Fruit fly (Drosophila melanogaster) whole organism, embryonic: Measurements from ENCODE around the gene CG2794.

ENCODE experiments used
- ATbp ChIP-seq: fragments of 200-800 bp; sonication (Bioruptor generic); optimal IDR thresholded peaks from 2 replicates; lab custom pipeline; 2017; ENCODE audit warnings: missing biosample characterization, mild to moderate bottlenecking, missing genetic modification characterization, missing genetic modification reagents
- Abd-B ChIP-seq: fragments of 200-800 bp; sonication (Bioruptor generic); optimal IDR thresholded peaks from 2 replicates; lab custom pipeline; 2018; ENCODE audit warnings: missing biosample characterization, mild to moderate bottlenecking, missing genetic modification characterization, moderate library complexity
- B-H1 ChIP-seq: fragments of 200-800 bp; sonication (Bioruptor generic); IDR thresholded peaks from 3 replicates; pipeline ENCODE4 v1.3.6; 2022; ENCODE audit warnings: missing biosample characterization, missing genetic modification characterization
- CG11560 ChIP-seq: fragments of 200-800 bp; sonication (Bioruptor generic); IDR thresholded peaks from 3 replicates; pipeline ENCODE4 v1.3.6; 2022; ENCODE audit warnings: missing biosample characterization, missing genetic modification characterization
- CG13296 ChIP-seq: fragments of 200-800 bp; sonication (Bioruptor generic); optimal IDR thresholded peaks from 3 replicates; lab custom pipeline; 2018; ENCODE audit warnings: missing biosample characterization, mild to moderate bottlenecking, missing genetic modification characterization
- CG13894 ChIP-seq: fragments of 200-800 bp; sonication (Bioruptor generic); optimal IDR thresholded peaks from 3 replicates; lab custom pipeline; 2018; ENCODE audit warnings: missing biosample characterization, mild to moderate bottlenecking, missing genetic modification characterization, moderate library complexity
- CG14441 ChIP-seq: fragments of 200-800 bp; sonication (Bioruptor generic); IDR thresholded peaks from 2 replicates; pipeline ENCODE4 v1.3.6; 2022; ENCODE audit warnings: missing biosample characterization, missing genetic modification characterization
- CG14667 ChIP-seq: fragments of 200-800 bp; sonication (Bioruptor generic); IDR thresholded peaks from 2 replicates; pipeline ENCODE4 v1.3.6; 2022; ENCODE audit warnings: missing biosample characterization, missing genetic modification characterization
- CG1647 ChIP-seq: fragments of 200-800 bp; sonication (Bioruptor generic); optimal IDR thresholded peaks from 3 replicates; lab custom pipeline; 2016; ENCODE audit warnings: missing biosample characterization, missing genetic modification characterization
- CG17802 ChIP-seq: fragments of 200-800 bp; sonication (Bioruptor generic); optimal IDR thresholded peaks from 2 replicates; lab custom pipeline; 2018; ENCODE audit warnings: missing biosample characterization, mild to moderate bottlenecking, missing genetic modification characterization, moderate library complexity
- CG18619 ChIP-seq: fragments of 200-800 bp; sonication (Bioruptor generic); optimal IDR thresholded peaks from 3 replicates; lab custom pipeline; 2017; ENCODE audit warnings: missing biosample characterization, mild to moderate bottlenecking, missing genetic modification characterization
- CG2120 ChIP-seq: fragments of 200-800 bp; sonication (Bioruptor generic); optimal IDR thresholded peaks from 3 replicates; lab custom pipeline; 2016; ENCODE audit warnings: missing biosample characterization, missing genetic modification characterization
- CG30403 ChIP-seq: fragments of 200-800 bp; sonication (Bioruptor generic); optimal IDR thresholded peaks from 3 replicates; lab custom pipeline; 2016; ENCODE audit warnings: missing biosample characterization, missing genetic modification characterization
- CG3407 ChIP-seq: fragments of 200-800 bp; sonication (Bioruptor generic); optimal IDR thresholded peaks from 2 replicates; lab custom pipeline; 2018; ENCODE audit warnings: missing biosample characterization, mild to moderate bottlenecking, missing genetic modification characterization
- CG3995 ChIP-seq: fragments of 200-800 bp; sonication (Bioruptor generic); optimal IDR thresholded peaks from 3 replicates; lab custom pipeline; 2016; ENCODE audit warnings: missing biosample characterization, missing genetic modification characterization
- CG4707 ChIP-seq: fragments of 200-800 bp; sonication (Bioruptor generic); optimal IDR thresholded peaks from 2 replicates; lab custom pipeline; 2018; ENCODE audit warnings: missing biosample characterization, mild to moderate bottlenecking, missing genetic modification characterization, moderate library complexity
- CG4820 ChIP-seq: fragments of 200-800 bp; sonication (Bioruptor generic); optimal IDR thresholded peaks from 3 replicates; lab custom pipeline; 2016; ENCODE audit warnings: missing biosample characterization, missing genetic modification characterization
- CG5180 ChIP-seq: fragments of 200-800 bp; sonication (Bioruptor generic); optimal IDR thresholded peaks from 3 replicates; lab custom pipeline; 2017; ENCODE audit warnings: missing biosample characterization, missing genetic modification characterization, mild to moderate bottlenecking, moderate library complexity, missing genetic modification reagents
- CG6813 ChIP-seq: fragments of 200-800 bp; sonication (Bioruptor generic); optimal IDR thresholded peaks from 2 replicates; lab custom pipeline; 2017; ENCODE audit warnings: missing biosample characterization, missing genetic modification characterization, mild to moderate bottlenecking, moderate library complexity, missing genetic modification reagents
- CoRest ChIP-seq: fragments of 200-800 bp; sonication (Bioruptor generic); optimal IDR thresholded peaks from 3 replicates; lab custom pipeline; 2018; ENCODE audit warnings: missing biosample characterization, mild to moderate bottlenecking, missing genetic modification characterization, moderate library complexity
- Dip2 ChIP-seq: fragments of 200-800 bp; sonication (Bioruptor generic); IDR thresholded peaks from 2 replicates; pipeline ENCODE4 v1.3.6; 2022; ENCODE audit warnings: missing biosample characterization, missing genetic modification characterization
- Ets65A ChIP-seq: fragments of 200-800 bp; sonication (Bioruptor generic); peaks from one replicate; lab custom pipeline; 2016; ENCODE audit warnings: missing biosample characterization, missing genetic modification characterization
- HLH3B ChIP-seq: fragments of 200-800 bp; sonication (Bioruptor generic); IDR thresholded peaks from 2 replicates; pipeline ENCODE4 v1.3.6; 2022; ENCODE audit warnings: missing biosample characterization, missing genetic modification characterization
- HLH4C ChIP-seq: fragments of 200-800 bp; sonication (Bioruptor generic); IDR thresholded peaks from 3 replicates; pipeline ENCODE4 v1.3.6; 2022; ENCODE audit warnings: missing biosample characterization, missing genetic modification characterization; ENCODE audit not compliant: partially characterized antibody
- HLH54F ChIP-seq: fragments of 200-800 bp; sonication (Bioruptor generic); optimal IDR thresholded peaks from 3 replicates; lab custom pipeline; 2016; ENCODE audit warnings: missing biosample characterization, missing genetic modification characterization
- Oaz ChIP-seq: fragments of 200-800 bp; sonication (Bioruptor generic); IDR thresholded peaks from 2 replicates; pipeline ENCODE4 v1.3.6; 2022; ENCODE audit warnings: missing biosample characterization, missing genetic modification characterization
- Oli ChIP-seq: fragments of 200-800 bp; sonication (Bioruptor generic); optimal IDR thresholded peaks from 2 replicates; lab custom pipeline; 2018; ENCODE audit warnings: missing biosample characterization, mild to moderate bottlenecking, missing genetic modification characterization, moderate library complexity
- Pdp1 ChIP-seq, 2 experiments: fragments of 200-800 bp; sonication (Bioruptor generic); optimal IDR thresholded peaks; 3 replicates each; lab custom pipeline; 2016; ENCODE audit warnings: missing biosample characterization in 2 of 2, missing genetic modification characterization in 2 of 2, mild to moderate bottlenecking in 1 of 2, moderate library complexity in 1 of 2
- Ravus ChIP-seq: fragments of 200-800 bp; sonication (Bioruptor generic); IDR thresholded peaks from 2 replicates; pipeline ENCODE4 v1.3.6; 2022; ENCODE audit warnings: missing biosample characterization, missing genetic modification characterization
- Sox100B ChIP-seq: fragments of 200-800 bp; sonication (Bioruptor generic); optimal IDR thresholded peaks from 3 replicates; lab custom pipeline; 2018; ENCODE audit warnings: missing biosample characterization, mild to moderate bottlenecking, missing genetic modification characterization
- caup ChIP-seq: fragments of 200-800 bp; sonication (Bioruptor generic); optimal IDR thresholded peaks from 3 replicates; lab custom pipeline; 2017; ENCODE audit warnings: missing biosample characterization, mild to moderate bottlenecking, missing genetic modification characterization, moderate library complexity; ENCODE audit not compliant: severe bottlenecking
- crol ChIP-seq: fragments of 200-800 bp; sonication (Bioruptor generic); IDR thresholded peaks from 2 replicates; pipeline ENCODE4 v1.3.6; 2022; ENCODE audit warnings: missing biosample characterization, missing genetic modification characterization
- crp ChIP-seq, 2 experiments: fragments of 200-800 bp; sonication (Bioruptor generic); optimal IDR thresholded peaks; 2 replicates in 1 of 2; 3 replicates in 1 of 2; lab custom pipeline; 2017; ENCODE audit warnings: missing biosample characterization in 2 of 2, missing genetic modification characterization in 2 of 2, mild to moderate bottlenecking in 1 of 2, moderate library complexity in 1 of 2
- dm ChIP-seq: fragments of 200-800 bp; sonication (Bioruptor generic); optimal IDR thresholded peaks from 3 replicates; lab custom pipeline; 2016; ENCODE audit warnings: missing biosample characterization, missing genetic modification characterization
- dpn ChIP-seq, 2 experiments: fragments of 200-800 bp; sonication (Bioruptor generic); optimal IDR thresholded peaks; 3 replicates each; lab custom pipeline; 2016; ENCODE audit warnings: missing biosample characterization in 2 of 2, missing genetic modification characterization in 2 of 2
- emc ChIP-seq: fragments of 200-800 bp; sonication (Bioruptor generic); optimal IDR thresholded peaks from 2 replicates; lab custom pipeline; 2016; ENCODE audit warnings: missing biosample characterization, missing genetic modification characterization
- eyg ChIP-seq: fragments of 200-800 bp; sonication (Bioruptor generic); optimal IDR thresholded peaks from 3 replicates; lab custom pipeline; 2016; ENCODE audit warnings: missing biosample characterization, missing genetic modification characterization
- fd96Cb ChIP-seq: fragments of 200-800 bp; sonication (Bioruptor generic); optimal IDR thresholded peaks from 2 replicates; lab custom pipeline; 2018; ENCODE audit warnings: missing biosample characterization, mild to moderate bottlenecking, missing genetic modification characterization, moderate library complexity
- gce ChIP-seq: fragments of 200-800 bp; sonication (Bioruptor generic); IDR thresholded peaks from 3 replicates; pipeline ENCODE4 v1.3.6; 2022; ENCODE audit warnings: missing biosample characterization, missing genetic modification characterization
- mam ChIP-seq: fragments of 200-800 bp; sonication (Bioruptor generic); optimal IDR thresholded peaks from 3 replicates; lab custom pipeline; 2016; ENCODE audit warnings: missing biosample characterization, missing genetic modification characterization
- mld ChIP-seq: fragments of 200-800 bp; sonication (Bioruptor generic); IDR thresholded peaks from 3 replicates; pipeline ENCODE4 v1.3.6; 2022; ENCODE audit warnings: missing biosample characterization, missing genetic modification characterization; ENCODE audit not compliant: partially characterized antibody
- nerfin-1 ChIP-seq: fragments of 200-800 bp; sonication (Bioruptor generic); optimal IDR thresholded peaks from 3 replicates; lab custom pipeline; 2019; ENCODE audit warnings: missing biosample characterization, mild to moderate bottlenecking, missing genetic modification characterization, moderate library complexity
- pum ChIP-seq: fragments of 200-800 bp; sonication (Bioruptor generic); optimal IDR thresholded peaks from 2 replicates; lab custom pipeline; 2016; ENCODE audit warnings: missing biosample characterization, missing genetic modification characterization
- schlank ChIP-seq: fragments of 200-800 bp; sonication (Bioruptor generic); optimal IDR thresholded peaks from 2 replicates; lab custom pipeline; 2018; ENCODE audit warnings: missing biosample characterization, mild to moderate bottlenecking, missing genetic modification characterization
- tgo ChIP-seq: fragments of 200-800 bp; sonication (Bioruptor generic); IDR thresholded peaks from 3 replicates; pipeline ENCODE4 v1.3.6; 2022; ENCODE audit warnings: missing biosample characterization, missing genetic modification characterization
- ttk ChIP-seq: fragments of 200-800 bp; sonication (Bioruptor generic); IDR thresholded peaks from 2 replicates; pipeline ENCODE4 v2.1.2; 2022; ENCODE audit warnings: missing biosample characterization, missing genetic modification characterization
- tup ChIP-seq: fragments of 200-800 bp; sonication (Bioruptor generic); optimal IDR thresholded peaks from 2 replicates; lab custom pipeline; 2016; ENCODE audit warnings: missing biosample characterization, mild to moderate bottlenecking, missing genetic modification characterization, moderate library complexity
- tx ChIP-seq: fragments of 200-800 bp; sonication (Bioruptor generic); optimal IDR thresholded peaks from 2 replicates; lab custom pipeline; 2016; ENCODE audit warnings: missing biosample characterization, missing genetic modification characterization
- unc-4 ChIP-seq: fragments of 200-800 bp; sonication (Bioruptor generic); IDR thresholded peaks from 2 replicates; pipeline ENCODE4 v1.3.6; 2022; ENCODE audit warnings: missing biosample characterization, missing genetic modification characterization; ENCODE audit not compliant: partially characterized antibody
- wdn ChIP-seq: fragments of 200-800 bp; sonication (Bioruptor generic); IDR thresholded peaks from 2 replicates; pipeline ENCODE4 v1.3.6; 2022; ENCODE audit warnings: missing biosample characterization, missing genetic modification characterization
- zen ChIP-seq: fragments of 200-800 bp; sonication (Bioruptor generic); optimal IDR thresholded peaks from 3 replicates; lab custom pipeline; 2018; ENCODE audit warnings: missing biosample characterization, mild to moderate bottlenecking, missing genetic modification characterization, moderate library complexity

CG2794 gene

dm6 chr2L:568030-568429 lies 4.1 kb downstream of the CG2794 start, which contains the start of the genes Nle and Sf3b1 (continued):
- TF ChIP-seq Pdp1 (GFP tag; optimal IDR thresholded peaks at IDR 0.05; lab: Kevin White, UChicago) (peak in 1 of 2 experiments; percentile 48), mam (GFP tag; lab: Kevin White, UChicago) (peak; percentile 57), Abd-B (GFP tag; lab: Kevin White, UChicago) (no peak), CG17802 (tag; lab: Kevin White, UChicago) (no peak), CG13894 (tag; lab: Kevin White, UChicago) (no peak), Ravus (GFP tag; lab: Robert Waterston, UW) (no peak), emc (GFP tag; lab: Kevin White, UChicago) (no peak), CoRest (tag; lab: Kevin White, UChicago) (peak; percentile 60), CG4820 (GFP tag; lab: Kevin White, UChicago) (no peak), pum (GFP tag; lab: Kevin White, UChicago) (peak; percentile 13), Ets65A (GFP tag; lab: Kevin White, UChicago) (peak; percentile 91), CG1647 (peak; percentile 23), nerfin-1 (tag; lab: Kevin White, UChicago) (peak; percentile 71), Sox100B (GFP tag; lab: Kevin White, UChicago) (no peak), zen (tag; lab: Kevin White, UChicago) (peak; percentile 48), crp (GFP tag; optimal IDR thresholded peaks at IDR 0.05; lab: Kevin White, UChicago) (peak; percentile 11 to 81), CG14441 (GFP tag; lab: Robert Waterston, UW) (0 out of 2 replicates have a peak, but pooled peaks have one; percentile 33), ATbp (GFP tag; lab: Kevin White, UChicago) (no peak), CG3995 (GFP tag; lab: Kevin White, UChicago) (no peak), dm (GFP tag; lab: Kevin White, UChicago) (peak; percentile 89), tx (GFP tag; lab: Kevin White, UChicago) (no peak), wdn (GFP tag; lab: Robert Waterston, UW) (no peak), ttk (GFP tag; lab: Robert Waterston, UW) (no peak), mld (GFP tag; lab: Robert Waterston, UW) (peak; percentile 81; the same call in 2 of the 3 replicates), CG13296 (GFP tag; lab: Kevin White, UChicago) (no peak), caup (GFP tag; lab: Kevin White, UChicago) (no peak), CG5180 (GFP tag; lab: Kevin White, UChicago) (peak; percentile 99), CG14667 (GFP tag; lab: Robert Waterston, UW) (no peak), B-H1 (GFP tag; lab: Robert Waterston, UW) (no peak), Oli (no peak), CG2120 (peak; percentile 80), CG6813 (GFP tag; lab: Kevin White, UChicago) (no peak), schlank (no peak), fd96Cb (tag; lab: Kevin White, UChicago) (no peak), CG30403 (GFP tag; lab: Kevin White, UChicago) (peak; percentile 72), HLH4C (peak; percentile 88), crol (GFP tag; lab: Robert Waterston, UW) (no peak), eyg (no peak), gce (GFP tag; lab: Robert Waterston, UW) (no peak), CG11560 (tag; lab: Robert Waterston, UW) (peak; percentile 90), HLH54F (peak; percentile 54), unc-4 (GFP tag; lab: Robert Waterston, UW) (peak; percentile 97), Oaz (GFP tag; lab: Robert Waterston, UW) (no peak), HLH3B (GFP tag; lab: Robert Waterston, UW) (0 out of 2 replicates have a peak, but pooled peaks have one; percentile 20), CG4707 (no peak), Dip2 (GFP tag; lab: Robert Waterston, UW) (no peak), CG18619 (no peak), tup (GFP tag; lab: Kevin White, UChicago) (no peak), dpn (GFP tag; optimal IDR thresholded peaks at IDR 0.05; lab: Kevin White, UChicago) (peak; percentile 38 to 64), tgo (no peak), CG3407 (no peak)
